Fruit fly (Drosophila melanogaster) whole organism: ENCODE measurements around the gene kin17.

ENCODE experiments used
- CG8478 ChIP-seq: fragments of >200 bp; optimal IDR thresholded peaks from 2 replicates; lab custom pipeline; 2018; ENCODE audit warnings: inconsistent platforms
- pan ChIP-seq: fragments of >200 bp; optimal IDR thresholded peaks from 2 replicates; lab custom pipeline; 2017
- psq ChIP-seq: fragments of >200 bp; optimal IDR thresholded peaks from 2 replicates; lab custom pipeline; 2017
- usp ChIP-seq: fragments of >200 bp; optimal IDR thresholded peaks from 2 replicates; lab custom pipeline; 2017; ENCODE audit warnings: missing biosample characterization, missing genetic modification characterization, mixed read lengths

dm6 chr3L:20353726-20354332, 2.8 kb upstream of the kin17 start:
- no peak for TF ChIP-seq usp (GFP tag; lab: Kevin White, UChicago)
- TF ChIP-seq CG8478 = no peak
- no peak for TF ChIP-seq psq (lab: Kevin White, UChicago)
- no peak for TF ChIP-seq pan (lab: Kevin White, UChicago)
